Fruit fly (Drosophila melanogaster) Kc167 (cell line): ENCODE results near the gene cic.

Experiments used
- Sin3A ChIP-seq: fragments of >200 bp; optimal IDR thresholded peaks from 2 replicates; lab custom pipeline; 2018; ENCODE audit warnings: missing external identifiers
- h ChIP-seq: fragments of >200 bp; optimal IDR thresholded peaks from 3 replicates; lab custom pipeline; 2018; ENCODE audit warnings: missing external identifiers
- insv ChIP-seq: fragments of >200 bp; optimal IDR thresholded peaks from 3 replicates; lab custom pipeline; 2018; ENCODE audit warnings: missing external identifiers
- psq ChIP-seq: fragments of >200 bp; optimal IDR thresholded peaks from 2 replicates; lab custom pipeline; 2017; ENCODE audit warnings: missing external identifiers
- ttk ChIP-seq: sonication (Bioruptor generic); optimal IDR thresholded peaks from 2 replicates; lab custom pipeline; 2017; ENCODE audit warnings: missing external identifiers

DNA sequence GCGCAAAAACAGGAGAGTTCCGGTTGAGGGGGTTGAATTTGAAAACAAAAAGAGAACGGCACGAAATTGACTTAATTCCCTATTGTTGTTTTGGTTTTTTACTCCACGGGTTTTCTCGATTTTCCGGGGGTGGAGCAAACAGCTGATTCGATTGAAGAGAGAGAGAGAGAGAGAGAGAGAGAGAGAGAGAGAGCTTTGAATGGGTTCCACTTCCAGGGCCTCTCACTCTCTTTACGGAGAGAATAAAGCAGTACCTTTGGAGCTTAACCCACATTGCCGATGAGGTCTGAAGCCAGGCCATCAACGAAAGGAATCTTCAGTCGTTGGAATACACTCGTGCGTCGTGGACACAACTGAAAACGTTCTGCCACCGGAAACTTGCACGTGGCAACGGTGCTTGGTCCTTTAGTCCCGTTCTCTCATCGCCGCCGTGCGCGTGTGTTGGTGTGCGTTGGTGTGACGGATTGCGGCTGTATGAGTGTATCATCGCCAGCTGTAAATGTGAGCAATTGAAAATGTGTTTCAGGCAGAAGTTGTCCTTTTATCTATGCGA lies 48.0 kb upstream of the cic start, which contains the start of gene Nlg4:
- TF ChIP-seq h (lab: Kevin White, UChicago) (no peak), psq (lab: Kevin White, UChicago) (no peak), insv (no peak), ttk (lab: Kevin White, UChicago) (no peak), Sin3A (lab: Kevin White, UChicago) (no peak)
